Fruit fly (Drosophila melanogaster) whole organism, pupa: ENCODE data around the gene CycH.
A peak's percentile ranks its signal among the peaks of the same experiment; 100 is the strongest.

Experiments
- CG14655 ChIP-seq: fragments of 200-800 bp; sonication (Bioruptor generic); optimal IDR thresholded peaks from 3 replicates; lab custom pipeline; 2017; ENCODE audit warnings: mild to moderate bottlenecking, missing biosample characterization, missing genetic modification reagents, missing genetic modification characterization
- CG15710 ChIP-seq: fragments of 200-800 bp; sonication (Bioruptor generic); optimal IDR thresholded peaks from 2 replicates; lab custom pipeline; 2018; ENCODE audit warnings: missing biosample characterization, mild to moderate bottlenecking, missing genetic modification characterization, moderate library complexity
- CG32121 ChIP-seq: fragments of 200-800 bp; sonication (Bioruptor generic); IDR thresholded peaks from 2 replicates; pipeline ENCODE4 v1.3.6; 2022; ENCODE audit warnings: missing biosample characterization, missing genetic modification characterization
- CG34367 ChIP-seq: fragments of 200-800 bp; sonication (Bioruptor generic); optimal IDR thresholded peaks from 2 replicates; lab custom pipeline; 2018; ENCODE audit warnings: missing biosample characterization, mild to moderate bottlenecking, missing genetic modification characterization
- CG4496 ChIP-seq: fragments of 200-800 bp; sonication (Bioruptor generic); IDR thresholded peaks from 3 replicates; pipeline ENCODE4 v1.3.6; 2022; ENCODE audit warnings: missing biosample characterization, missing genetic modification characterization
- CG8301 ChIP-seq: fragments of 200-800 bp; sonication (Bioruptor generic); optimal IDR thresholded peaks from 2 replicates; lab custom pipeline; 2018; ENCODE audit warnings: missing biosample characterization, mild to moderate bottlenecking, missing genetic modification characterization

- TF ChIP-seq CG34367 (peak; percentile 47), CG32121 (peak; percentile 68), CG8301 (tag; lab: Kevin White, UChicago) (peak; percentile 55), CG4496 (GFP tag; lab: Robert Waterston, UW) (peak; percentile 78), CG14655 (no peak), CG15710 (peak; percentile 41)
Measured at dm6 chr3L:21828177-21828589, 6.4 kb downstream of the CycH start, which contains the start of gene CG32448.
